Fruit fly (Drosophila melanogaster): ENCODE results near the gene mRpL49.
A peak's percentile ranks its signal among the peaks of the same experiment; 100 is the strongest.

The mRpL49 gene

DNA sequence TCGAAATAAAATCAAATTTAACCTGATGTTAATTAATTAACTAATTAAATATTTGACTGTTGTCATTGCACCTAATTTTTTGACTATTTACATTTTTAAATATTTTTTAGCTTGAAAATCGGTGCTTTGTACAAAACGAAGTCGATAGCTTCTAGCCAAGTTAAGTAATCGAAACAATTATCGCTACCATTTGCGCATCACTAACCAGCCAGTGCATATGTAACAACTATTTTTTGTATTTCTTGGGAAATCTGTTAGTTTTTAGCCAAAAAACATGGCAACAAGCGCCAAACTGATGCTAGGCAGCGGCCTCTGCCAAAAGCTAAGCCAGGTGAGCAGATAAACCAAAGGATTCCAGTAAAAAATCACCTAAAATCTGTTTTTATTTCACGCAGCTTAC, at the start of gene mRpL49:
Gene mRpL49, plus strand, starts transcription at position 192 of the 400 bp plus-strand sequence.
- TF ChIP-seq tj (GFP tag; optimal IDR thresholded peaks at IDR 0.05) (no peak), toe (GFP tag; optimal IDR thresholded peaks at IDR 0.05) (peak; percentile 14), CG11617 (GFP tag; optimal IDR thresholded peaks at IDR 0.05) (no peak)

DNA sequence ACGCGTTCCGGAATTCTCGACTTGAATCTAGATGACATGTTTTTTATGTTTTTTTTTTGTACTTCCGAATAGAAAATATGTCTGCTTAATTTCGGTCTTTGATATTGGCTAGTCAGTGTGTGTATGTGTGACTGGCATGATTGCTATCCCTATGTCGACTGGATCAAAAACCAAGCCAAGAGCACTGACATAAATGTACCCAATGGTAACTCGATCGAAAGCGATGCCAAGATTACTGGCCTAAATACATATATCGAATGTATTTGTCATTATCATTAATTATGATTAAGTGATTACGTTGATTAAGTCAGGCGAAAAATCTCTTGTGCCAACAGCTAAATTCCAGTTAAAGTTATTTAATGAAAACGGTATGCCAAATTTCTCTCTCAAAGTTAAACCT, 49.3 kb upstream of the mRpL49 start, which contains the start of gene CG4661:
Gene CG4661, minus strand, starts transcription at position 101 of the 400 bp plus-strand sequence.
- no peak for TF ChIP-seq CG5204 (GFP tag; optimal IDR thresholded peaks at IDR 0.05)
- no peak for TF ChIP-seq cnc (optimal IDR thresholded peaks at IDR 0.05)
- TF ChIP-seq CG7101 (tag; optimal IDR thresholded peaks at IDR 0.05): no peak
- no peak for TF ChIP-seq toe (GFP tag; optimal IDR thresholded peaks at IDR 0.05)
- no peak for TF ChIP-seq CG33017 (tag; optimal IDR thresholded peaks at IDR 0.05)
- no peak for TF ChIP-seq kay (GFP tag; ENCODE audit: borderline replicate concordance)
- TF ChIP-seq bab1 (GFP tag; optimal IDR thresholded peaks at IDR 0.05): no peak
- no peak for TF ChIP-seq Hr96 (GFP tag; optimal IDR thresholded peaks at IDR 0.05)
- TF ChIP-seq CG11617 (GFP tag; optimal IDR thresholded peaks at IDR 0.05): no peak
- no peak for TF ChIP-seq CG7045 (GFP tag; optimal IDR thresholded peaks at IDR 0.05)
- TF ChIP-seq ovo (GFP tag; optimal IDR thresholded peaks at IDR 0.05): no peak
- no peak for TF ChIP-seq pad (GFP tag; optimal IDR thresholded peaks at IDR 0.05)
- no peak for TF ChIP-seq Mnt (GFP tag; optimal IDR thresholded peaks at IDR 0.05)
- TF ChIP-seq tj (GFP tag; optimal IDR thresholded peaks at IDR 0.05): no peak
- no peak for TF ChIP-seq Crg-1 (GFP tag; optimal IDR thresholded peaks at IDR 0.05)
- no peak for TF ChIP-seq cic (GFP tag; optimal IDR thresholded peaks at IDR 0.05)
- TF ChIP-seq CG12768 (GFP tag; optimal IDR thresholded peaks at IDR 0.05): no peak

DNA sequence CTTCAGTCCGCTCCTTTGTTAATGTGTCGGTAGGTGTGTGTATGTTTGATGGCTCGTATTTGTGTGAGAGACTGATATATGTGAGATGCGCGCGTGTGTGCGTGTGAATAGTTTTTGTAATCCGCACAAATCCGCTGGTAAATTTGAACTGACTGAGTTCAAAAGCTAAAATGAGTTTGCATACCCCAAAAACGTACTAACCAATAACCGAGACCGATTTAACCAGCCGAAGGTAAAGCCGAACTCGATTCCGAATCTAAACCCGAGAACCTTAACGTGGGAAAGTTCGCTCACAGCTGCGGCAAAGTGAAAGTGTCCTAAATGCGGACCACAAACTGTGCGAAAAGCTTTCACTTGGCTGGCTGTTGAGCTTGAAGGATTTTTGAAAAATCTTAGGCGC, 38.3 kb upstream of the mRpL49 start:
- TF ChIP-seq CG7101 (tag; optimal IDR thresholded peaks at IDR 0.05) (no peak), ovo (GFP tag; optimal IDR thresholded peaks at IDR 0.05) (no peak), CG33017 (tag; optimal IDR thresholded peaks at IDR 0.05) (no peak), CG12768 (GFP tag; optimal IDR thresholded peaks at IDR 0.05) (no peak), bab1 (GFP tag; optimal IDR thresholded peaks at IDR 0.05) (no peak), Crg-1 (GFP tag; optimal IDR thresholded peaks at IDR 0.05) (no peak), cic (GFP tag; optimal IDR thresholded peaks at IDR 0.05) (no peak), CG7045 (GFP tag; optimal IDR thresholded peaks at IDR 0.05) (no peak), tj (GFP tag; optimal IDR thresholded peaks at IDR 0.05) (no peak), Hr96 (GFP tag; optimal IDR thresholded peaks at IDR 0.05) (no peak), CG1620 (GFP tag; optimal IDR thresholded peaks at IDR 0.05) (no peak), CG11617 (GFP tag; optimal IDR thresholded peaks at IDR 0.05) (no peak), CG14711 (tag; optimal IDR thresholded peaks at IDR 0.05) (no peak), Mnt (GFP tag; optimal IDR thresholded peaks at IDR 0.05) (no peak), pad (GFP tag; optimal IDR thresholded peaks at IDR 0.05) (no peak), cnc (optimal IDR thresholded peaks at IDR 0.05) (no peak)

DNA sequence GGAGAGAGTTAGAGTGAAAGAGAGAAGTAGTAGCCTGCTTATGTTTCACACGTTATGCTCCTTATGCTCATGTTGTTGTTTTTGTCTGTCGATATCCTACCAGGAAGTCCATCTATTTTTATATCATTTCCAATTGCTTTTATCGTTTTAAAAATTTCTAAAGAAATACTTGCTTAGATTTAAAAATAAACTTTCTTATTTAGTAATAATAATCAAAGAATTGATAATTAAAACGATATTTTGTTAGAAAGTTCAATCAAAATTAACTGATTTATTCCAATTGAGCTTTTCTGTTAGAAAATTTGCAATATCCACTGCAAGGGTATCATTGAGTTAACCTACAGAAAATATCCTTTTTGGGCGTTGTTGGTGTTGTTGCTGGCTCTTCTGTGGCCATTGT, 37.1 kb upstream of the mRpL49 start:
- TF ChIP-seq CG11617 (GFP tag; optimal IDR thresholded peaks at IDR 0.05) (no peak), kay (GFP tag; ENCODE audit: borderline replicate concordance) (no peak), bab1 (GFP tag; optimal IDR thresholded peaks at IDR 0.05) (no peak), pad (GFP tag; optimal IDR thresholded peaks at IDR 0.05) (no peak), Crg-1 (GFP tag; optimal IDR thresholded peaks at IDR 0.05) (no peak), tj (GFP tag; optimal IDR thresholded peaks at IDR 0.05) (no peak), CG33017 (tag; optimal IDR thresholded peaks at IDR 0.05) (no peak), CG7045 (GFP tag; optimal IDR thresholded peaks at IDR 0.05) (no peak), cnc (optimal IDR thresholded peaks at IDR 0.05) (no peak), toe (GFP tag; optimal IDR thresholded peaks at IDR 0.05) (no peak), cic (GFP tag; optimal IDR thresholded peaks at IDR 0.05) (no peak), CG1620 (GFP tag; optimal IDR thresholded peaks at IDR 0.05) (no peak), ovo (GFP tag; optimal IDR thresholded peaks at IDR 0.05) (no peak), Mnt (GFP tag; optimal IDR thresholded peaks at IDR 0.05) (no peak)

DNA sequence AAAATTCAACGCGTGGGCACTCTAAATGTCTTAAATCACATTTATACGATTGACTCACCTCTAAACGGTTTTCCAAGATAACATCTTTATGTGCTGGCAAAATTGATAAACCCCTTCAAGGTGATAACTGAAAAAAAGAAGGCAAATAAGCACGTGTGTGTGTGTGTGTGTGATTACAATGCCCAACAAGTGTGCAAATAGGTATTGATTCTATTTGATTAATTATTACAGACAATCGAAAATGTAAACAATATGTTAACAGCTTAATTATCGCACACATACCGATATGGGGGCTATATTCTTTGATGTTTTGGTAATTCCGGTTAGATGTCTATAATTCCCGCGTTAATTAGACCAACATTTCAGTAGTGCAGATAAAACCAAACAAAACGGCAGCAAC, 20.4 kb upstream of the mRpL49 start:
- TF ChIP-seq cnc (optimal IDR thresholded peaks at IDR 0.05) (no peak), kay (GFP tag; ENCODE audit: borderline replicate concordance) (peak; percentile 67)

DNA sequence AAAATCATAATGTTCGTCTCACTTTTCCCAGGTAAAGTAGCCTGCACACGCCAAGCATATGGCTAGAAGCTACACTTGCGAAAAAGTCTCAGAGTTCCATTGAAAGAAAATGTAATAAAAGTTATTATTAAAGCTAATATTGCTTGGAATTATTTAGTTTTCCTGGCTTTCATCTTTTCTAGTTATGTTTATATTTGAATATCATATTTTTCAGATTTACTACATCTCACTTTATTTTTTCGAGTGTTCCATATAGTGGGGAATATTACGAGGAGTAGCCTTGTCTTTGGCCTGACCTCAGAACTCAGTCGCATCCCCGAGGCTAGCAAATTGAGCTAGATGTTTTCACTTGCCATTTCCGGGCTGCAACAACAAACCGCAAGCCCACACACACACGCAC, 19.4 kb upstream of the mRpL49 start:
- TF ChIP-seq ovo (GFP tag; optimal IDR thresholded peaks at IDR 0.05) (no peak), CG11617 (GFP tag; optimal IDR thresholded peaks at IDR 0.05) (no peak), CG7101 (tag; optimal IDR thresholded peaks at IDR 0.05) (no peak), Hr96 (GFP tag; optimal IDR thresholded peaks at IDR 0.05) (no peak), pad (GFP tag; optimal IDR thresholded peaks at IDR 0.05) (no peak), CG12768 (GFP tag; optimal IDR thresholded peaks at IDR 0.05) (no peak), tj (GFP tag; optimal IDR thresholded peaks at IDR 0.05) (no peak), CG7045 (GFP tag; optimal IDR thresholded peaks at IDR 0.05) (no peak), kay (GFP tag; ENCODE audit: borderline replicate concordance) (no peak), bab1 (GFP tag; optimal IDR thresholded peaks at IDR 0.05) (no peak)

DNA sequence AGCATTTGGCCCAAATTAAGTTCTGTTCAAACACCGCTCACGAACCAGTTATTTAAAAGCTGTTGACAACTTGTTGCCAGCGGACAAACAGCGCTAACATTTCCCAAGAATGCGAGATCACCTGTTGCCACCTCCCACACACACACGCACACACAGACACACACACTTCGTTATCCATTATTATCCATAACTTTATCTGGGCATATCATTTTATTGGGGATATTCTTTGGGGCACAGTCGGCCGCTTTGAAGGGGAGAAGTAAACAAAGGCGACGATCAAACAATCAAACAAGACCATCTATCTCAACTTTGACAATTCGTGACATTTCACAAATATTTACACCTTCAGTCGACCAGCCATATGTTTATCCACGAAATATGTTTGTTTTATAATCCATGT, 17.8 kb upstream of the mRpL49 start:
- TF ChIP-seq CG33017 (tag; optimal IDR thresholded peaks at IDR 0.05): no peak
- no peak for TF ChIP-seq CG7101 (tag; optimal IDR thresholded peaks at IDR 0.05)
- no peak for TF ChIP-seq kay (GFP tag; ENCODE audit: borderline replicate concordance)
- TF ChIP-seq CG5204 (GFP tag; optimal IDR thresholded peaks at IDR 0.05): no peak
- TF ChIP-seq bab1 (GFP tag; optimal IDR thresholded peaks at IDR 0.05): no peak
- no peak for TF ChIP-seq Hr96 (GFP tag; optimal IDR thresholded peaks at IDR 0.05)

Measured in whole organism, adult.